Fruit fly (Drosophila melanogaster) S2 (cell line): ENCODE results near the gene CG14693.

Experiments
- CG8478 ChIP-seq: fragments of >200 bp; optimal IDR thresholded peaks from 2 replicates; lab custom pipeline; 2018
- CTCF ChIP-seq, 2 experiments: fragments of >200 bp; optimal IDR thresholded peaks; 2 replicates each; lab custom pipeline; 2018

CG14693 gene

DNA sequence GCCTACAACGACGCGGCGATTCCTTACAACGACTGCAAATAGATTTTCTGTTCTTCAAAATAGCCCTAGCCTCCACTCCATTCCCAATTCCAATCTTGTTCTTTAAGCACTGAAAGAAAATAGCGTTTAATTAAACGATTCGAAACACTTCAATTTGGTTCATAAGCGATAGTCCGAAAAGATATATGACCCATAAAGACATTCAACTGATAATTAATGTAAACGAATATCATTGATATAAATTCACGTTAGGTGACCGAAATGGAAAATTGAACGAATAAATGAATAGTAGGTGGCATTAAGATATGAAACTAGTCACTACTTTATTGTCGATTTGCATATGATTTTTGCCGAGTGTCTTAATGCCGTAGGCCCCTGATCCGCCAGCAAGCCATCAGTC, 14.9 kb upstream of the CG14693 start:
- no peak for TF ChIP-seq CG8478 (lab: Kevin White, UChicago)
- TF ChIP-seq CTCF (optimal IDR thresholded peaks at IDR 0.05; lab: Kevin White, UChicago), result no peak

DNA sequence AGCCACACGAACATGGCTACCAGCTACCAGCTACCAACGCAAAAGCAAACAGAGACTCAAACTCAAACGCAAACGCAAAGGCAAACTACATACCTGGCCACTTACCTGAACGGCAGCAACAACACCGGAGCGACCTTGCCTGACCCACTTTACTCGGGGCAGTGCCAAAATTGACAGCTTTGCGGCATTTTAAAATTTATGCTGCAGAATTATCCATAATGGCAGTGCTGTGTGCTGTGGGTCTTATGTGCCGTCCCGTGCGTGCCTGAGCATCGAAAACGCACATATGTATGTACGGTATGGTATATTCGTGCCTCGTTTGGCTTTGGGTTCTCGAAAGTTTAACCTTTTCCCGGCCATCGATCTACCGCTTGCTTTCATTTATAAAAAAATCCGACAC, 13.8 kb upstream of the CG14693 start:
- no peak for TF ChIP-seq CG8478 (lab: Kevin White, UChicago)
- TF ChIP-seq CTCF (optimal IDR thresholded peaks at IDR 0.05; lab: Kevin White, UChicago), result no peak

DNA sequence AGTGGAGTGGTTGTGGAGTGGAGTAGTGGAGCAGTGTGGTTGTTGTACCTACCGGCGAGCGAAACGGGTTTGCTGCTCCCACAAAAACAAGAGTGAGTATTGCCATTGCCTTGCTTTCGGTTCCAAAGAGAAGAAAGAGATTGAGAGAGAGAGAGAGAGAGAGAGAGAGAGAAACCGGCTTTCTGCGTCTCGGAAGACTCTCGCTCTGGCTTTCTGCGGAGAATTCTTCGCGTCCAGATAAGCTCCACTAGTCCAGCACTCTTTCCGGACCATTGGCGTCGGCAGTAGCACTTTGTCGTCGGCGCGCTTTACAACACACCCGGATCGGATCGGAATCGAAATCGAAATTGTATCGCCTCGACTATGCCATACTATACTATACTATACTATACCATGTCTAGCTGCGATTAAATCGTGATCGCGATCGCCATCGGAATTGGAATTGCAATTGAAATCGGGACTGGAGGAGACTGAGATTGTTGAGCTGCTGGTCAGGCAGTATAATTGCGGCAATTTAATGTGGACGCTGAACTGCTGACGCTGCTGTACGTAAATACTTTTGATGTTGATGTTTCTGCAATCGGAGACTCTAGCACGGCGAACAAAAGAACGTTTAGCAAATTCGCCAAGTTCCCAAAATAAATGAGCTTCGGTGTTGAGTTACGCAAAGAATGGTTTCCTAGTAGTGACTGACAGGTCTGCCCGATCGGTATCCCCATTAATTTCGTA, 12.1 kb upstream of the CG14693 start, which contains the start of gene Cad86C:
Cad86C (plus strand) TSS at position 284 of the 729 bp plus-strand sequence.
- TF ChIP-seq CTCF (optimal IDR thresholded peaks at IDR 0.05; lab: Kevin White, UChicago) (no peak), CG8478 (lab: Kevin White, UChicago) (no peak)

DNA sequence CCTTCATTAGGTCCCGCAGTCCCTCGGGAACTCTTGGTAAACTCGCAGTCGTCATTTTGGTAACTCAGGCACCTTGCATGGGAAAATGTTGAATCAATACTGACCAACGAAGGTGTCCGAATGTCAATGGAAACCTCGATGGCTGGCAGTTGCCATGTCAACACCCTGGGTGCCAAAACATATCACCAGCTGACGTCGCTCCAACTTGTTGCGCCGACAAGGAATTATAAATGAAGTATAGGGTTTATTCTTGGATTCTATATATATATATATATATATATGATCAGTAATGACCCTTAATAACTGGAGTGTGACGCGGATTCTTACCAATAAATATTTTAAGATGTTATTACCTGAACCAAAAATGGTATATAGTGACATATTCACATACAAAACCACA, 11.0 kb downstream of the CG14693 start, which contains the start of gene CG14692:
CG14692 (minus strand) TSS at position 101 of the 400 bp plus-strand sequence.
- TF ChIP-seq CTCF (optimal IDR thresholded peaks at IDR 0.05; lab: Kevin White, UChicago), result no peak
- no peak for TF ChIP-seq CG8478 (lab: Kevin White, UChicago)

DNA sequence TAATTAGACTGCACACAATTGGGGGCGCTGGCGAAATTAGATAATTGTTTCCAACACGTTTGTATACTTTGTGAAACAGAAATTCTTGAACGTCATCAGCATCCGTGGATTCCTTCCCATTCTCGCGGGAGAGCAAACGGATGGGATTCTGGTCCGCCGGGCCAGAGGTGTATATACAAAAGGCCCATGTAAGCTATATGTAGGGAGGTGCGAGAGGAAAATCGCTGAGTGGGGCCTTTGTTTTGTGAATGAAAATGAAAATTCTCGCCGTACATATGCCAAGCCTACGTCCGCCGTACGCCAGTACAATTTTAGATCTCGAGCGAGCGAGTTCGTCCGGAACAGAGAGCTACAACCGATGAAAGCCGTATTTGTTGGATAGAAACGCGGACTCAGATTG, 22.2 kb downstream of the CG14693 start, which contains the start of gene CG14687:
CG14687 (plus strand) TSS at position 301 of the 400 bp plus-strand sequence.
- TF ChIP-seq CG8478 (lab: Kevin White, UChicago), result no peak
- TF ChIP-seq CTCF (optimal IDR thresholded peaks at IDR 0.05; lab: Kevin White, UChicago), result no peak

DNA sequence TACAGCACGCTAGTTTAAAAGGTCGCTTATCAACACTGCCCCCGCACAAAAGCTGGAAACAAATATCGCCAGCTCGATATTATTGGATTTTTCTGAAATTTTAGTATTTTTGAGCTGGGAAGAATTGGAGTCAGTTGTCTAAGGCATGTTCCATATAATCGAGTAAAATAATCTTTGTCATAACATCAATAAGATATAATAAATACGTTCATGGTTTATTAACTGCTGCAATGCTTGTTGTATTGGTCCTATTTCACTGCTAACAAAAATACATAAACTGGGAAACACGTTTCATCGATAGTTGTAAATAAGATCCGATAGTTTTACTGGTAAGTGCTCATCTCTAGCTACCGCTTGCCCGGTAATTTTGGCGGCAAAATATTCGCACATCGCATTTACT, 26.7 kb downstream of the CG14693 start, which contains the start of the genes Art1 and Mcm5:
Art1 (minus strand) TSS at position 41 of the 400 bp plus-strand sequence.
Mcm5 (plus strand) TSS at position 339 of the 400 bp plus-strand sequence.
- TF ChIP-seq CTCF (optimal IDR thresholded peaks at IDR 0.05; lab: Kevin White, UChicago), result no peak
- TF ChIP-seq CG8478 (lab: Kevin White, UChicago), result no peak

DNA sequence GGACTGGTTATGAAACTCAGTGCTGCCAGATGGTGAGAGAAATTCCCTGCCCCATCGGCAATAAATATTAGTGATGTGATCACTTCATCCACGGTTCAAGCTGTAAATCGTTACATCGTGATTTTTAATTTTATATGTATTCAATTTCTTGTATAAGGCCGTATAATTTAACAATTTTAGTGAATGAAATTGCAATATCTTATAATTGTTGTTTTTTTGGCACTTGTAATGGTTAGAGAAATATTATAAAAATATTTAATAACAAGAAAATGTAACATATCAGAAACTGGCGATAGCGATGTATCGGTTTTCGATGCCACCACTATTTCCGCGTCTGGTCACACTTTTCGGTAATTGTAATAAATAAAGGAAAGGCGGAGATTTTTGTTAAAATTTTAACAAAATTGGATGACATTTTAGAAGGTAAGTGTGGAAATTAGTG, 30.8 kb downstream of the CG14693 start, which contains the start of the genes mRpL37 and Rbp1:
mRpL37 (minus strand) TSS at position 35 of the 442 bp plus-strand sequence.
Rbp1 (plus strand) TSS at position 326 of the 442 bp plus-strand sequence.
- TF ChIP-seq CG8478 (lab: Kevin White, UChicago) (no peak), CTCF (optimal IDR thresholded peaks at IDR 0.05; lab: Kevin White, UChicago) (no peak)

DNA sequence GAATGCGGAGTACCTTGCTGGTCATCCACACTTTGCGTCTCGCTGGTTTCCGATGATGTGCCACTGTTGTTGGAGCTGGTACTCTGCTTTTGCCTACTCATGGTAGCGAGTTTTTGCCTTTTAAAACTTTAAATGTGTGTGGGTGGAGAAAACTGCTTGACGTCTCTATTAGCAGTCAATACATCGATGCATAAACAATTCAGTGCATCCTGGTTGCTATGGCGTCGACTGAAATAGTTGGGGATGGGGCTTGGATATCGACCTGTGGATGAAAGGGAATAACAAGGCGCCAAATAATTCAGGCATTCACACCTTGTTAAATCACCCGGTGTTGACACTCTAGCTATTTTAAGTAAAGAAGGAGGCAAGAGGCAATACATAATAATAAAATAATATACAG, 32.7 kb downstream of the CG14693 start, which contains the start of gene CG42633:
CG42633 (minus strand) TSS at position 101 of the 400 bp plus-strand sequence.
- no peak for TF ChIP-seq CG8478 (lab: Kevin White, UChicago)
- TF ChIP-seq CTCF (optimal IDR thresholded peaks at IDR 0.05; lab: Kevin White, UChicago), result no peak

DNA sequence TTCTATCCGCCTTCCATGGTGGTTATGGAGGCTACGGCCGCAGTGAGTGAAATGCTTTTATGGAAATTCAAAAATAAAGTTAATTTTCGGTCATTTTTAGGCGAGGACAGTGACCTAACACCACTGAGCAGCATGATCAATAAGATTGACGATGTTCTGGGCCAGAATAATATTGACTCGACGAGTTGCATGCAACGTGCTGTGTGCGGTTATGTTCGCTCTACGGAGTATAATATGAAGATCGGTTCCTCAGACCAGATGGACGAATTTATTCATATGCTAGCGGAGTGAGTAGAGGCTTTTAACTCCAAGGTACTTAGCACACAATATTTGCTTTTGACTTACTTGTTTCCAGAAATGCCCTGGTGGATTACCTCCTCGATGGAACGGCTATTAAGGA, 34.7 kb downstream of the CG14693 start:
- TF ChIP-seq CG8478 (lab: Kevin White, UChicago), result no peak
- no peak for TF ChIP-seq CTCF (optimal IDR thresholded peaks at IDR 0.05; lab: Kevin White, UChicago)

DNA sequence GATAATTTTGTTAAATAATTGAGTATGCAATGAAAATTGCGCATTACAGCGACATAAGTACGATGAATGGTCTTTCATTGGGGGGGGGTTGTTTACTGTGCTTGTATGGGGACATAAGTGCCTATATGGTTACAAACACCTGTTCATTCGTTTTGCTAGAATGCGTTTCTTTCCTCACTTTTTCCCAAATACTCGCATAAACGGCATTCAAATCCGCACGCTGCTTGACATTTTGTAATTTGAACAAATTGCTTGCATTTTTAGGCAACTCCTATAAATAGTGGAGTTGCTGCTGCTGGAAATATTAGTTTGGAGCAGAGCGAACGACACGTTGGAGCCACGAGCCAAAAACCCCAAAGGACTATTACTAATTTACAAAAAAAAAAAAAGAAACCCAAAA, 35.6 kb downstream of the CG14693 start, which contains the start of gene Desi:
Desi (plus strand) TSS at position 301 of the 400 bp plus-strand sequence.
- TF ChIP-seq CTCF (optimal IDR thresholded peaks at IDR 0.05; lab: Kevin White, UChicago) (no peak), CG8478 (lab: Kevin White, UChicago) (no peak)

DNA sequence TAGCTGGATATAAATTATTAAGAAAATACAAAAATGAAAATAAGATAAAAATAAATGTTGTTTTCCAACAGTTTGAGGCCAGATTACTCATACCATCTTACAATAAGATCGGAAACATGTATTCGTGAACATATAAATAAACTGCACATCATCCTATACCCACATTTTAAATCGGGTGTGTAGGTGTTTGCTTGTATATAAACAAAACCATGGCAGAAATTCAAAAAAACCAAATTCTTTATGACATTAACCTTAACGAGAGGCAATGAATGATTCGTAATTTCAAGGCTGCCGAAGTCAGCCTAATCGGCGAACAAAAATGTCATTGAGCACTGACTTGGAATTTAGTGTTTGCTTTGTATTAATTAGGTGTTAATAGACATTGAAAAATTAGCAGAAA, 36.7 kb downstream of the CG14693 start:
- TF ChIP-seq CG8478 (lab: Kevin White, UChicago), result no peak
- TF ChIP-seq CTCF (optimal IDR thresholded peaks at IDR 0.05; lab: Kevin White, UChicago), result no peak

DNA sequence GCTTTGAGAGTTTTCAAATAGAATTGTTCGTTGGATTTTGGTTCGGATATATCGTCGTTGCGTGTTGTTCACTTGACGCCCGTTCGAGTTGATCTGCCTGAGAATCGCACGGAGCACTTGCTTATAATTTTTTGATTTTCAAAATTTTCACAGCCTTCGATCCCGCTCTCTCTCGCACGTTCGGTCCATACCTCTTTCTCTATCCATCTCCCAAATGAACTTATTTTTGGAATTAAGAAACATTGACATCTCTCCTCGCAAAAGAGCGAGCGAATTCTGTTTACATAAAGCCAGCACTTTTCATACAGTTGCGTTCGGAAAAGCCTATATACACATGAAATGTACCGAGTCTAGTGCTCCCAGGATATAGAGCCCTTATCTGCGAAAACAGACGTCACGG, 37.6 kb downstream of the CG14693 start, which contains the start of the genes CG45076, CG45078 and fau:
CG45076 (minus strand) TSS at position 101 of the 400 bp plus-strand sequence.
CG45078 (minus strand) TSS at position 101 of the 400 bp plus-strand sequence.
fau (minus strand) TSS at position 101 of the 400 bp plus-strand sequence.
- TF ChIP-seq CTCF (optimal IDR thresholded peaks at IDR 0.05; lab: Kevin White, UChicago) (no peak), CG8478 (lab: Kevin White, UChicago) (no peak)

DNA sequence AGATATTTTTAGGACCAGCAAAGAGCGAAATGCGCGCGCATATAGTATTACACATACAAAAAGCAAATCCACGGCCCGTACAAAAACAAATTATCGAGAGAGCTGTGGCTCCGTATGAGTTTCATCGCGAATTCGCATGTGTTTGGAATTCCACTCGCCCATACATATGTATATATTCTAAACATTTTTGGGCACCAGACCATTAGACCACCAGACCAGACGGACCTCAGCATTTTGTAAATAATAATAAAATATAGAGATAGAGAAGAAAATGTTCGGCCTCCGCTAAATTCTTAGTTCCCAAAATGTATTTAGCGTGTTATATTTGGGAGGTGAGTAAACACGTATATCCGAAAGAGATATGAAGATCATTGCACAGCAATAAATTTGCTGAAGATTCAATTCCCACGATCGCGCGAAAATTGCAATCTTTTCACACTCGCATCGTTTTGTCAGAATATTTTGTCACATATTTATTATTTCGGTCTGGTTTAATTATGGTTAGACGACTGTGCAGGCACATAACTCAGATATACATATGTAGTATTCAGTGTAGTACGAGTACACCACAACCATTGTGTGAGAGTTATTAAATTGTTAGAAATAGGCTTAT, 38.7 kb downstream of the CG14693 start:
- no peak for TF ChIP-seq CTCF (optimal IDR thresholded peaks at IDR 0.05; lab: Kevin White, UChicago)
- no peak for TF ChIP-seq CG8478 (lab: Kevin White, UChicago)

DNA sequence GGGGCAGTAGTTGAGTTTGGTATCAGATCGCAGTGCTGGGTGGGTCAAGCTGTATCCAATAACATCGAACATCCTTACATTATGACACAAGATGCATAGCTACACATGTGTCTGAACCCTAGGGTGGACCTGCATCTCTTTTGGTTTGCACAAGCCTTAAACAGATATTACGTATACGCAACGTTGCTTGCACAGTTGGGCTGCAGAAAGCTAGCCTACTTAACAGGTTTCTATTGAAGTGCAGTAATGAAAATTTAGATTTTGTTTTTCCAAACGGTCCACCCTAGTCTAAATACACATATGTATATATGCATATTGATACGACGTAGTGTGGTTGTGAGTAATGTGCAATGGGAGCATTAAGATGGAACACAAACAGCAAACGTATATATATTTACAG, 39.6 kb downstream of the CG14693 start:
- TF ChIP-seq CTCF (optimal IDR thresholded peaks at IDR 0.05; lab: Kevin White, UChicago), result no peak
- TF ChIP-seq CG8478 (lab: Kevin White, UChicago), result no peak
